Worm (Caenorhabditis elegans) whole organism, young adult: ENCODE results near the gene sra-9.

Source experiments
- ama-1 ChIP-seq, 3 experiments: fragments of 150-350 bp in 1 of 3; sonication (generic microtip) in 2 of 3; optimal IDR thresholded peaks; 2 replicates each; lab custom pipeline; 2014 to 2018; ENCODE audit warnings: missing biosample characterization in 2 of 3, missing genetic modification characterization in 2 of 3, missing genetic modification reagents in 2 of 3
- cebp-2 ChIP-seq: fragments of 200-800 bp; sonication (Bioruptor generic); IDR thresholded peaks from 2 replicates; pipeline ENCODE4 v1.3.6; 2022; ENCODE audit warnings: missing genetic modification characterization, missing compliant biosample characterization
- lin-35 ChIP-seq, 3 experiments: fragments of 150-350 bp in 2 of 3; sonication (generic microtip) in 1 of 3; optimal IDR thresholded peaks; 2 replicates each; lab custom pipeline; 2014 to 2018; ENCODE audit warnings: missing biosample characterization in 3 of 3, missing genetic modification characterization in 3 of 3, missing genetic modification reagents in 3 of 3

DNA sequence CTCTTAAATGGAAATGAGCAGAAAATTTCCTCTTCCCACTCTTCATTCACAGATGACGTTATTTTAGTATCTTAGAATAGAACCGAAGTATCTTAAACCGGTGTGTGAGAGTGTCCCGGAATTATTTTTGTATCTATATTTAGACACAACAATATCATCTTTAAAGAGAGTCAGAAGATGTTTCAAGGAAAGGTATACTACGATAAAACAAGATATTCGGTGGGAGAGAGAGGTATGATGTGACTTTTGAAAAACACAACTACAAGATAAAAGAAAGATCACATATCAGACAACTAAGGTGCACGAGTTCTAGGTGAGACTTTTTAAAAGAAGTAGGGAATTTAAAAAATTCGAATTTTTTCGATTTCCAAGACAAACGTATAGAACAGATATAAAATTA is 41.5 kb upstream of the sra-9 start:
- TF ChIP-seq cebp-2 (GFP tag; lab: Robert Waterston, UW) (no peak), lin-35 (GFP tag; optimal IDR thresholded peaks at IDR 0.05; lab: Kevin White, UChicago) (no peak), ama-1 (optimal IDR thresholded peaks at IDR 0.05; lab: Kevin White, UChicago) (no peak), ama-1 (GFP tag; optimal IDR thresholded peaks at IDR 0.05; lab: Kevin White, UChicago) (no peak)
